Worm (Caenorhabditis elegans): ENCODE data around the gene zmp-6.

DNA sequence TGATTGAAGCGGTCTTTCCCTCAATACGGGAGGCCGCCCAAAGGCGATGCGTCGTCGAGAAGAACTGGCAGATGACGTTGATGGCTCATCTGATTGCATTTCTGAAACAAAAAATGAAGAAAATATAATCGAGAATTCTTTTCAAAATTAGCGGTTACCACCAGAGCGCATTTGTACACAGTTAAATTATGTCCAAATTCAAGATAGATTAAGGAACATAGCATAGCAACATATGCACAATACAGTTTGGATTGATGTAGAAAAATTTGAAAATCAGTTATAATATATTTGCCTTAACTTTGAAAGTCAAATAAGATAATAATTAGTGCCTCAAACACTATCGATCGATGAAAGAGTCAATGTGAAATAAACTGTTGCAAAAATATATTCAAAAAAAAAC is 18.0 kb downstream of the zmp-6 start, which contains the start of gene R151.8:
- TF ChIP-seq fkh-10 (GFP tag; optimal IDR thresholded peaks at IDR 0.05) (no peak), nhr-11 (tag; optimal IDR thresholded peaks at IDR 0.05) (no peak), ztf-11 (tag; optimal IDR thresholded peaks at IDR 0.05) (no peak), ceh-16 (tag; optimal IDR thresholded peaks at IDR 0.05) (no peak), ama-1 (optimal IDR thresholded peaks at IDR 0.05) (no peak), unc-39 (tag; optimal IDR thresholded peaks at IDR 0.05) (no peak), pha-4 (tag; optimal IDR thresholded peaks at IDR 0.05) (no peak)

Measured in whole organism, L3 larva.